Worm (Caenorhabditis elegans) whole organism, L3 larva: ENCODE measurements around the gene F56F11.2.

Experiments used
- R02D3.7 ChIP-seq: fragments of 150-350 bp; optimal IDR thresholded peaks from 2 replicates; lab custom pipeline; 2014; ENCODE audit warnings: missing biosample characterization, missing genetic modification characterization
- ZK546.5 ChIP-seq: sonication (generic microtip); optimal IDR thresholded peaks from 2 replicates; lab custom pipeline; 2017; ENCODE audit warnings: missing biosample characterization, missing genetic modification characterization
- ceh-82 ChIP-seq: fragments of 150-350 bp; optimal IDR thresholded peaks from 2 replicates; lab custom pipeline; 2014; ENCODE audit warnings: missing biosample characterization, missing genetic modification characterization
- ceh-9 ChIP-seq: sonication (generic microtip); optimal IDR thresholded peaks from 2 replicates; lab custom pipeline; 2018; ENCODE audit warnings: missing biosample characterization, missing genetic modification characterization
- egl-5 ChIP-seq: fragments of 150-350 bp; optimal IDR thresholded peaks from 2 replicates; lab custom pipeline; 2017; ENCODE audit warnings: missing biosample characterization, missing genetic modification reagents, missing genetic modification characterization, inconsistent platforms
- elt-1 ChIP-seq: fragments of 150-350 bp; optimal IDR thresholded peaks from 2 replicates; lab custom pipeline; 2014; ENCODE audit warnings: missing biosample characterization, missing genetic modification characterization
- elt-2 ChIP-seq: sonication (generic microtip); optimal IDR thresholded peaks from 2 replicates; lab custom pipeline; 2016; ENCODE audit warnings: missing genetic modification reagents, mild to moderate bottlenecking, missing genetic modification characterization, missing compliant biosample characterization
- fkh-10 ChIP-seq: sonication (generic microtip); optimal IDR thresholded peaks from 2 replicates; lab custom pipeline; 2017; ENCODE audit warnings: missing biosample characterization, missing genetic modification reagents, missing genetic modification characterization
- fos-1 ChIP-seq: fragments of 150-350 bp; optimal IDR thresholded peaks from 2 replicates; lab custom pipeline; 2014; ENCODE audit warnings: missing biosample characterization, missing genetic modification characterization
- hmg-11 ChIP-seq: sonication (generic microtip); optimal IDR thresholded peaks from 2 replicates; lab custom pipeline; 2016; ENCODE audit warnings: missing genetic modification characterization, missing compliant biosample characterization
- lin-15B ChIP-seq: fragments of 150-350 bp; optimal IDR thresholded peaks from 2 replicates; lab custom pipeline; 2014; ENCODE audit warnings: missing biosample characterization, missing genetic modification characterization
- lin-39 ChIP-seq: fragments of 150-350 bp; optimal IDR thresholded peaks from 2 replicates; lab custom pipeline; 2018; ENCODE audit warnings: missing biosample characterization, missing genetic modification reagents, missing genetic modification characterization
- lsy-12 ChIP-seq: sonication (generic microtip); optimal IDR thresholded peaks from 2 replicates; lab custom pipeline; 2016; ENCODE audit warnings: mild to moderate bottlenecking, missing genetic modification characterization, missing compliant biosample characterization
- mml-1 ChIP-seq: fragments of 150-350 bp; sonication (generic microtip); optimal IDR thresholded peaks from 3 replicates; lab custom pipeline; 2014; ENCODE audit warnings: missing biosample characterization, missing genetic modification characterization
- nfya-1 ChIP-seq: sonication (generic microtip); optimal IDR thresholded peaks from 2 replicates; lab custom pipeline; 2017; ENCODE audit warnings: missing genetic modification characterization, mild to moderate bottlenecking, missing compliant biosample characterization, antibody characterized with exemption, moderate library complexity; ENCODE audit not compliant: insufficient read depth
- nhr-11 ChIP-seq: fragments of 150-350 bp; optimal IDR thresholded peaks from 2 replicates; lab custom pipeline; 2014; ENCODE audit warnings: missing biosample characterization, missing genetic modification characterization
- nhr-12 ChIP-seq: fragments of 150-350 bp; optimal IDR thresholded peaks from 2 replicates; lab custom pipeline; 2014; ENCODE audit warnings: missing biosample characterization, missing genetic modification characterization
- nhr-237 ChIP-seq: fragments of 150-350 bp; optimal IDR thresholded peaks from 2 replicates; lab custom pipeline; 2014; ENCODE audit warnings: missing biosample characterization, missing genetic modification characterization
- nhr-43 ChIP-seq: sonication (generic microtip); optimal IDR thresholded peaks from 2 replicates; lab custom pipeline; 2016; ENCODE audit warnings: mild to moderate bottlenecking, missing genetic modification characterization, missing compliant biosample characterization; ENCODE audit not compliant: poor library complexity, severe bottlenecking
- nhr-67 ChIP-seq: fragments of 150-350 bp; optimal IDR thresholded peaks from 2 replicates; lab custom pipeline; 2014; ENCODE audit warnings: missing biosample characterization, missing genetic modification characterization
- nhr-76 ChIP-seq: fragments of 150-350 bp; sonication (generic microtip); optimal IDR thresholded peaks from 5 replicates; lab custom pipeline; 2014; ENCODE audit warnings: missing biosample characterization, missing genetic modification characterization
- pha-4 ChIP-seq: fragments of 150-350 bp; optimal IDR thresholded peaks from 2 replicates; lab custom pipeline; 2014; ENCODE audit warnings: missing biosample characterization, missing genetic modification reagents, missing genetic modification characterization
- sea-2 ChIP-seq: fragments of 150-350 bp; sonication (generic microtip); optimal IDR thresholded peaks from 4 replicates; lab custom pipeline; 2014; ENCODE audit warnings: missing biosample characterization, missing genetic modification reagents, missing genetic modification characterization
- tbx-2 ChIP-seq: sonication (generic microtip); optimal IDR thresholded peaks from 2 replicates; lab custom pipeline; 2016; ENCODE audit warnings: mild to moderate bottlenecking, missing genetic modification characterization, missing compliant biosample characterization
- unc-39 ChIP-seq: sonication (generic microtip); optimal IDR thresholded peaks from 4 replicates; lab custom pipeline; 2017; ENCODE audit warnings: missing biosample characterization, missing genetic modification characterization
- zag-1 ChIP-seq: fragments of 150-350 bp; optimal IDR thresholded peaks from 2 replicates; lab custom pipeline; 2014; ENCODE audit warnings: missing biosample characterization, missing genetic modification characterization
- ztf-11 ChIP-seq: fragments of 150-350 bp; optimal IDR thresholded peaks from 2 replicates; lab custom pipeline; 2014; ENCODE audit warnings: missing biosample characterization, missing genetic modification characterization
- ztf-4 ChIP-seq: fragments of 150-350 bp; optimal IDR thresholded peaks from 2 replicates; lab custom pipeline; 2014; ENCODE audit warnings: missing biosample characterization, missing genetic modification characterization

F56F11.2 gene

DNA sequence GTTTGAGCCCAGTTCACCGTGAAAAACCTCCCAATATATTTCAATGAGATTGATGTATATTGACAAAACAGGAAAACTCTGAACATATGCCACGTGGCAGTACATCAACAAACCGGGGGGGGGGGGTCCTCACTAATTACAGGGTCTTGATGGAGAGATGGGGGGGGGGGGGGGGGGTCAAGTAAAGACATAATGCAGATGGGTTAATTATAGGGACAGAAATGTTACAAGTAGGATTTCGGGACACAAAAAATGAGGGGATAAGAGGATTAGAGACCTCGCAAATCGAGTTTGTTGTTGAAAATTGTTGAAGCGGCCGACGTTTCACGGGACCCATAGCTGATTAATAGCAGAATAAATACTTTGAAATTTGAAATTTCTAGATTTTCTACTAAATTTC lies 30.8 kb downstream of the F56F11.2 start:
- TF ChIP-seq nhr-237 (tag; lab: Kevin White, UChicago) (no peak), lsy-12 (tag; lab: Kevin White, UChicago) (no peak), fos-1 (tag; lab: Kevin White, UChicago) (no peak), sea-2 (GFP tag; lab: Kevin White, UChicago) (no peak), R02D3.7 (no peak), lin-39 (tag; lab: Kevin White, UChicago) (no peak)

DNA sequence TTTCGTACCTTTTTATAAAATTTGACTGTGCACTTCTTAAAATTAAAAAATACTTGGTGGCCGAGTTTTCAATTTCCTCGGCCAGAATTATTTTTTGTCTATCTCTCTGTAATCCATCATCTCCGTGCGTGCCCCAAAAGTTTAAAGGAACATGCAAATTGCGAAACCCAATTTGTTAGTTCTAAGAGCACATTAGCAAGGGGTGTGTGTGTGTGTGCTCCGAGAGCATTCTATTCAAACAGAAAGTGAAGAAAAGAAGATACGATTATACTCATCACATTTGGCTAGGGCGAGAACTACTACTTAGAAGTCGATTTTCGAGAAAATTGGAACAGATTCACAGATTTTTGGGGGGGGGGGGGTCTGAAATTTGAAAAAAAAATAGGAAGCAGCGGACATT lies 31.9 kb downstream of the F56F11.2 start:
- TF ChIP-seq ZK546.5 (tag; lab: Kevin White, UChicago) (no peak), nfya-1 (tag; lab: Kevin White, UChicago) (peak; percentile 29), nhr-67 (tag; lab: Kevin White, UChicago) (no peak), fkh-10 (peak; percentile 72)
- TF ChIP-seq, all 47 proteins: peak for 2

DNA sequence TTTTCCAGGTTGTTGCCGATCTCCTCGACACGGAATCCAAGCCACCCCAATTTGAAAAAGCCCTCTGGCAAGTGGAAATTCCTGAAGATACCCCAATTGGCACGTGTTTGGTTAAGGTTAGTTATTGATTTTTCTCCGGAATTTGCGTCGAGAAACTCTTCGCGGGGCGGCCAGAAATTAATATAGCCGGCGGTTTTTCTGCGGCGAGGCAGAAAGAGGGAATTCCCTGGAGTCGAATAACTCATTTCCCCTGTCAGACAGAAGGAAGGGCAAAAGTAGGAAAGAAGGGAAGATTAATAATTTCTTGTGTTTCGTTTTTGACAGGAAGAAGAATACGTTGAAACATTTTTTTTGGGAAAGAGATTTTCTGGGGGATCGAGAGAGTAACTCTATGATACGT lies 36.6 kb downstream of the F56F11.2 start:
- no peak for TF ChIP-seq ceh-82 (tag; lab: Kevin White, UChicago)
- TF ChIP-seq nfya-1 (tag; lab: Kevin White, UChicago), result no peak
- no peak for TF ChIP-seq mml-1
- TF ChIP-seq ZK546.5 (tag; lab: Kevin White, UChicago), result no peak
- no peak for TF ChIP-seq pha-4 (tag; lab: Kevin White, UChicago)
- TF ChIP-seq R02D3.7, result no peak
- no peak for TF ChIP-seq elt-2 (tag; lab: Kevin White, UChicago)
- no peak for TF ChIP-seq nhr-43 (tag; lab: Kevin White, UChicago)
- no peak for TF ChIP-seq ceh-9 (tag; lab: Kevin White, UChicago)
- no peak for TF ChIP-seq unc-39 (tag; lab: Kevin White, UChicago)
- no peak for TF ChIP-seq zag-1
- no peak for TF ChIP-seq fkh-10
- no peak for TF ChIP-seq lin-15B (tag; lab: Kevin White, UChicago)

DNA sequence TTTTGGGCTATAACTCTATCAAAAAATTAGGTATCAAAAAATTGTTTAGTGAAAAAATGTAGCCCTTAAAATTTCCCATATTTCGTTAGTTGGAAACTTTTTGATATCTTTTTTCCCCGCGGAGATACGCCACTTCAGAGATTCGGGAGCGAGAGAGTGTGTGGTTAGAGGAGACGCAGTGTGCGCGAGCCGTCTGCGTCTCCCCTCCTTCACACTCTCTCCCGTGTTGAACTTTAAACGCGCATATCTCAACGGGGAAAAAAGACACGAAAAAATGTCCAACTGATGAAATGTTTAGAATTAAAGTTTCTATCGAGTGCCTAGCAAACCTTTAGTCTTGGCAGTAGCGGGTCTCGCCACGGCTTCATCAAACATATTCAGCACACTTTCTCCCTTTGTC lies 38.2 kb downstream of the F56F11.2 start:
- no peak for TF ChIP-seq nfya-1 (tag; lab: Kevin White, UChicago)

DNA sequence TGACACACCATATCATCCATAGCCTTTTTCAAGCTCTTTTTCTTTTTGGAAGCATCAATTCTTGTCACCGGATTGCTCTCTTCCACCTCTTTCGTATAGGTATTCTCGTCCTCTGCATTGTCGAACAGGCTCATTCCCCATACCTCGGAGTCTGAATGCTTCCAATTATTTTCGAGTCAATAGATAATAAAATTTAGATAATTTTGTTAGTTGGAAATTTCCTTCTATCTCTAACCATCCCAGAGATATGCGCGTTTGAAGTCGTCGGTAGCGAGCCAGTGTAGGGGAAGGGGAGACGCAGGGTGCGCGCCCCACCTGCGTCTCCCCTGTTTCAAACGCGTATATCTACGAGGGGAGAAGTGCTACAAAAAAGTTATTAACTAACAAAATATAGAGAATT lies 38.8 kb downstream of the F56F11.2 start:
- no peak for TF ChIP-seq lin-15B (tag; lab: Kevin White, UChicago)
- no peak for TF ChIP-seq ztf-11 (tag; lab: Kevin White, UChicago)
- no peak for TF ChIP-seq egl-5 (tag; lab: Kevin White, UChicago)

DNA sequence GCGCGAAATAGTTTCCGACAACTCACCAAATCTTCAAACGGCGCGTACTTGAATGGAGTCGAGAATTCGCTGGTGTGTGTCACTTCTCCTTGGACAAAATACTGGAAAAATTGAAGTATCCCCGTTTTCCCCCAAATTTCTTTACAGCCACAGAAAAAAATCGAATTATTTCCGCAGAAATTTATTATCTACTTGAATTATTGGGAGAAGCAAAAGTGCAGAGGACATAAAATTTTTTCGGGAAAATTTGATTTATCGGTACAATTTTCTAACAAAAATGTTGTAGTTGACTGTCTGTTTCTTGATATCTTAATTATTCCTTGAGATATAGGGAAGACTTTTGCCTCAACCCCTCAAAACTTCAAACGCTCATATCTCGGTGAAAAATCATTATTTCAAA lies 40.9 kb downstream of the F56F11.2 start, which contains the start of gene R10F2.4:
TSS of gene R10F2.4 (minus strand) at position 101 of the 400 bp plus-strand sequence.
- TF ChIP-seq hmg-11 (tag; lab: Kevin White, UChicago), result no peak
- TF ChIP-seq R02D3.7, result no peak
- TF ChIP-seq tbx-2 (tag; lab: Kevin White, UChicago), result no peak
- TF ChIP-seq sea-2 (GFP tag; lab: Kevin White, UChicago), result no peak
- TF ChIP-seq nhr-12 (tag; lab: Kevin White, UChicago), result no peak
- TF ChIP-seq lin-15B (tag; lab: Kevin White, UChicago), result no peak

DNA sequence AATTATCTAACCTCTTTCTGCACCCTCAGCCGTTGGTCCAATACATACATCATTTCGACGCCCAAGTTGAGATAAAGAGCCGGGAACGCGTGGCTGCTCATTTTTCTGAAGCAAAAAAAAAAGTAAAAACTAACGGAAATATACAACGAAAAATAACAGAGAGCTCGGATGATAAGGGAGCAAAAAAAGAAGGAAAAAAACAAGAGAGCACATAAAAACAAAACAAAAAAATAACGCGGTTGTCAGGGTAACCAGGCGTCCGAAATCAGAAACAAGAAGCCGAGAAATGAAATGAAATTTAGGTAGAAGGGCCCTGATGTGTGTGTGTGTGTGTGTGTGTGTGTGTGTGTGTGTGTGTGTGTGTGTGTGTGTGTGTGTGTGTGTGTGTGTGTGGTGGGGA lies 42.6 kb downstream of the F56F11.2 start, which contains the start of gene R10F2.5:
TSS of gene R10F2.5 (minus strand) at position 101 of the 400 bp plus-strand sequence.
- TF ChIP-seq elt-2 (tag; lab: Kevin White, UChicago) (no peak), nhr-76 (tag; lab: Kevin White, UChicago) (no peak), fkh-10 (no peak), R02D3.7 (no peak), ztf-4 (no peak), elt-1 (tag; lab: Kevin White, UChicago) (no peak), mml-1 (no peak), nhr-11 (tag; lab: Kevin White, UChicago) (no peak)
- TF ChIP-seq, all 47 proteins: peak for 0
